Fruit fly (Drosophila melanogaster) whole organism, embryonic: ENCODE measurements around the gene CG12177.

ENCODE experiments used
- ATbp ChIP-seq: fragments of 200-800 bp; sonication (Bioruptor generic); optimal IDR thresholded peaks from 2 replicates; lab custom pipeline; 2017; ENCODE audit warnings: missing biosample characterization, mild to moderate bottlenecking, missing genetic modification characterization, missing genetic modification reagents
- Bteb2 ChIP-seq: fragments of 200-800 bp; sonication (Bioruptor generic); optimal IDR thresholded peaks from 2 replicates; lab custom pipeline; 2016; ENCODE audit warnings: missing biosample characterization, missing genetic modification characterization
- CG10543 ChIP-seq: fragments of 200-800 bp; sonication (Bioruptor generic); optimal IDR thresholded peaks from 3 replicates; lab custom pipeline; 2017; ENCODE audit warnings: missing biosample characterization, mild to moderate bottlenecking, missing genetic modification characterization, moderate library complexity
- CG11456 ChIP-seq: fragments of 200-800 bp; sonication (Bioruptor generic); IDR thresholded peaks from 3 replicates; pipeline ENCODE4 v1.3.6; 2022; ENCODE audit warnings: missing biosample characterization, missing genetic modification characterization
- CG15073 ChIP-seq: fragments of 200-800 bp; sonication (Bioruptor generic); optimal IDR thresholded peaks from 2 replicates; lab custom pipeline; 2016; ENCODE audit warnings: missing biosample characterization, missing genetic modification characterization
- CG17186 ChIP-seq: fragments of 200-800 bp; sonication (Bioruptor generic); optimal IDR thresholded peaks from 3 replicates; lab custom pipeline; 2017; ENCODE audit warnings: missing biosample characterization, missing genetic modification reagents, missing genetic modification characterization
- CG17361 ChIP-seq: fragments of 200-800 bp; sonication (Bioruptor generic); IDR thresholded peaks from 3 replicates; pipeline ENCODE4 v1.3.6; 2022; ENCODE audit warnings: missing biosample characterization, missing genetic modification characterization
- CG18011 ChIP-seq: fragments of 200-800 bp; sonication (Bioruptor generic); optimal IDR thresholded peaks from 2 replicates; lab custom pipeline; 2017; ENCODE audit warnings: missing biosample characterization, missing genetic modification characterization, mild to moderate bottlenecking, moderate library complexity, missing genotype
- CG2129 ChIP-seq: fragments of 200-800 bp; sonication (Bioruptor generic); IDR thresholded peaks from 2 replicates; pipeline ENCODE4 v1.3.6; 2022; ENCODE audit warnings: missing biosample characterization, missing genetic modification characterization; ENCODE audit not compliant: partially characterized antibody
- CG34224 ChIP-seq: fragments of 200-800 bp; sonication (Bioruptor generic); IDR thresholded peaks from 3 replicates; pipeline ENCODE4 v1.3.6; 2022; ENCODE audit warnings: missing biosample characterization, missing genetic modification characterization; ENCODE audit not compliant: partially characterized antibody
- CG3995 ChIP-seq: fragments of 200-800 bp; sonication (Bioruptor generic); optimal IDR thresholded peaks from 3 replicates; lab custom pipeline; 2016; ENCODE audit warnings: missing biosample characterization, missing genetic modification characterization
- CG6765 ChIP-seq: fragments of 200-800 bp; sonication (Bioruptor generic); optimal IDR thresholded peaks from 3 replicates; lab custom pipeline; 2017; ENCODE audit warnings: missing biosample characterization, mild to moderate bottlenecking, missing genetic modification characterization
- CG7556 ChIP-seq: fragments of 200-800 bp; sonication (Bioruptor generic); optimal IDR thresholded peaks from 2 replicates; lab custom pipeline; 2017; ENCODE audit warnings: missing biosample characterization, mild to moderate bottlenecking, missing genetic modification characterization
- CG8089 ChIP-seq: fragments of 200-800 bp; sonication (Bioruptor generic); optimal IDR thresholded peaks from 3 replicates; lab custom pipeline; 2016; ENCODE audit warnings: missing biosample characterization, missing genetic modification characterization
- CG8359 ChIP-seq: fragments of 200-800 bp; sonication (Bioruptor generic); optimal IDR thresholded peaks from 2 replicates; lab custom pipeline; 2017; ENCODE audit warnings: missing biosample characterization, mild to moderate bottlenecking, missing genetic modification characterization, borderline replicate concordance
- CG8478 ChIP-seq: fragments of >200 bp; optimal IDR thresholded peaks from 2 replicates; lab custom pipeline; 2018
- CG8944 ChIP-seq: fragments of 200-800 bp; sonication (Bioruptor generic); optimal IDR thresholded peaks from 3 replicates; lab custom pipeline; 2016; ENCODE audit warnings: missing biosample characterization, missing genetic modification characterization
- CHES-1-like ChIP-seq: fragments of 200-800 bp; sonication (Bioruptor generic); optimal IDR thresholded peaks from 2 replicates; lab custom pipeline; 2016; ENCODE audit warnings: missing biosample characterization, missing genetic modification characterization
- Dbx ChIP-seq: fragments of 200-800 bp; sonication (Bioruptor generic); IDR thresholded peaks from 3 replicates; pipeline ENCODE4 v1.3.6; 2022; ENCODE audit warnings: missing biosample characterization, missing genetic modification characterization
- Deaf1 ChIP-seq: fragments of 200-800 bp; optimal IDR thresholded peaks from 3 replicates; lab custom pipeline; 2019; ENCODE audit warnings: missing biosample characterization, mild to moderate bottlenecking, missing genetic modification characterization, moderate library complexity
- Dp ChIP-seq: fragments of 200-800 bp; sonication (Bioruptor generic); optimal IDR thresholded peaks from 2 replicates; lab custom pipeline; 2018; ENCODE audit warnings: missing biosample characterization, mild to moderate bottlenecking, missing genetic modification characterization, moderate library complexity
- Elba2 ChIP-seq: fragments of 200-800 bp; sonication (Bioruptor generic); optimal IDR thresholded peaks from 3 replicates; lab custom pipeline; 2016; ENCODE audit warnings: missing biosample characterization, missing genetic modification characterization
- H15 ChIP-seq: fragments of 200-800 bp; sonication (Bioruptor generic); IDR thresholded peaks from 3 replicates; pipeline ENCODE4 v1.3.6; 2022; ENCODE audit warnings: missing biosample characterization, missing genetic modification characterization
- HLH4C ChIP-seq: fragments of 200-800 bp; sonication (Bioruptor generic); IDR thresholded peaks from 3 replicates; pipeline ENCODE4 v1.3.6; 2022; ENCODE audit warnings: missing biosample characterization, missing genetic modification characterization; ENCODE audit not compliant: partially characterized antibody
- Hand ChIP-seq: fragments of 200-800 bp; sonication (Bioruptor generic); optimal IDR thresholded peaks from 2 replicates; lab custom pipeline; 2017; ENCODE audit warnings: mild to moderate bottlenecking, missing biosample characterization, missing genetic modification reagents, missing genetic modification characterization
- Hr3 ChIP-seq: fragments of 200-800 bp; sonication (Bioruptor generic); optimal IDR thresholded peaks from 3 replicates; lab custom pipeline; 2016; ENCODE audit warnings: missing biosample characterization, missing genetic modification characterization
- NfI ChIP-seq: fragments of 200-800 bp; sonication (Bioruptor generic); optimal IDR thresholded peaks from 3 replicates; lab custom pipeline; 2018; ENCODE audit warnings: missing biosample characterization, mild to moderate bottlenecking, missing genetic modification characterization, moderate library complexity
- Optix ChIP-seq: fragments of 200-800 bp; sonication (Bioruptor generic); IDR thresholded peaks from 3 replicates; pipeline ENCODE4 v1.3.6; 2022; ENCODE audit warnings: missing biosample characterization, missing genetic modification characterization
- Rfx ChIP-seq: fragments of 200-800 bp; sonication (Bioruptor generic); IDR thresholded peaks from 2 replicates; pipeline ENCODE4 v1.3.6; 2022; ENCODE audit warnings: missing biosample characterization, missing genetic modification characterization
- Six4 ChIP-seq: fragments of 200-800 bp; sonication (Bioruptor generic); optimal IDR thresholded peaks from 2 replicates; lab custom pipeline; 2016; ENCODE audit warnings: missing biosample characterization, missing genetic modification characterization
- Sox102F ChIP-seq: fragments of 200-800 bp; sonication (Bioruptor generic); optimal IDR thresholded peaks from 2 replicates; lab custom pipeline; 2018; ENCODE audit warnings: missing biosample characterization, mild to moderate bottlenecking, missing genetic modification characterization, moderate library complexity
- Xrp1 ChIP-seq: fragments of 200-800 bp; sonication (Bioruptor generic); IDR thresholded peaks from 2 replicates; pipeline ENCODE4 v1.3.6; 2022; ENCODE audit warnings: missing biosample characterization, missing genetic modification characterization
- YL-1 ChIP-seq: fragments of 200-800 bp; sonication (Bioruptor generic); optimal IDR thresholded peaks from 3 replicates; lab custom pipeline; 2017; ENCODE audit warnings: missing biosample characterization, mild to moderate bottlenecking, missing genetic modification characterization
- cato ChIP-seq: fragments of 200-800 bp; sonication (Bioruptor generic); optimal IDR thresholded peaks from 2 replicates; lab custom pipeline; 2016; ENCODE audit warnings: missing biosample characterization, missing genetic modification characterization, borderline replicate concordance
- gem ChIP-seq: fragments of 200-800 bp; sonication (Bioruptor generic); optimal IDR thresholded peaks from 2 replicates; lab custom pipeline; 2019; ENCODE audit warnings: missing biosample characterization, mild to moderate bottlenecking, missing genetic modification characterization, moderate library complexity
- hb ChIP-seq: fragments of 200-800 bp; sonication (Bioruptor generic); IDR thresholded peaks from 3 replicates; pipeline ENCODE4 v1.3.6; 2022; ENCODE audit warnings: missing biosample characterization, missing genetic modification characterization; ENCODE audit not compliant: partially characterized antibody
- insv ChIP-seq, 2 experiments: fragments of 200-800 bp; sonication (Bioruptor generic); optimal IDR thresholded peaks; 3 replicates each; lab custom pipeline; 2016 to 2018; ENCODE audit warnings: missing biosample characterization in 2 of 2, missing genetic modification characterization in 2 of 2
- kni ChIP-seq: fragments of 200-800 bp; sonication (Bioruptor generic); optimal IDR thresholded peaks from 3 replicates; lab custom pipeline; 2017; ENCODE audit warnings: mild to moderate bottlenecking, missing biosample characterization, missing genetic modification reagents, missing genetic modification characterization
- lilli ChIP-seq: fragments of 200-800 bp; sonication (Bioruptor generic); optimal IDR thresholded peaks from 3 replicates; lab custom pipeline; 2016; ENCODE audit warnings: missing biosample characterization, missing genetic modification characterization
- mld ChIP-seq: fragments of 200-800 bp; sonication (Bioruptor generic); IDR thresholded peaks from 3 replicates; pipeline ENCODE4 v1.3.6; 2022; ENCODE audit warnings: missing biosample characterization, missing genetic modification characterization; ENCODE audit not compliant: partially characterized antibody
- nerfin-1 ChIP-seq: fragments of 200-800 bp; sonication (Bioruptor generic); optimal IDR thresholded peaks from 3 replicates; lab custom pipeline; 2019; ENCODE audit warnings: missing biosample characterization, mild to moderate bottlenecking, missing genetic modification characterization, moderate library complexity
- odd ChIP-seq: fragments of 200-800 bp; sonication (Bioruptor generic); optimal IDR thresholded peaks from 2 replicates; lab custom pipeline; 2017; ENCODE audit warnings: missing biosample characterization, mild to moderate bottlenecking, missing genetic modification characterization
- pan ChIP-seq, 4 experiments: fragments of >200 bp in 3 of 4; fragments of 200-800 bp in 1 of 4; sonication (Bioruptor generic) in 1 of 4; optimal IDR thresholded peaks in 3 of 4; IDR thresholded peaks in 1 of 4; 2 replicates each; pipeline versions ENCODE4 v1.3.6 to Lab custom; 2017 to 2022; ENCODE audit warnings: missing biosample characterization in 2 of 4, missing genetic modification characterization in 2 of 4, mixed read lengths in 1 of 4
- pita ChIP-seq: fragments of 200-800 bp; sonication (Bioruptor generic); optimal IDR thresholded peaks from 2 replicates; lab custom pipeline; 2017; ENCODE audit warnings: missing biosample characterization, mild to moderate bottlenecking, missing genetic modification characterization
- sc ChIP-seq, 3 experiments: fragments of >200 bp in 2 of 3; fragments of 200-800 bp in 1 of 3; sonication (Bioruptor generic) in 1 of 3; optimal IDR thresholded peaks; 2 replicates in 2 of 3; 3 replicates in 1 of 3; lab custom pipeline; 2017; ENCODE audit warnings: mild to moderate bottlenecking in 1 of 3, missing biosample characterization in 1 of 3, missing genetic modification characterization in 1 of 3, missing genetic modification reagents in 1 of 3
- ssp ChIP-seq: fragments of 200-800 bp; sonication (Bioruptor generic); IDR thresholded peaks from 2 replicates; pipeline ENCODE4 v1.3.6; 2022; ENCODE audit warnings: missing biosample characterization, missing genetic modification characterization
- tap ChIP-seq: fragments of 200-800 bp; optimal IDR thresholded peaks from 3 replicates; lab custom pipeline; 2019; ENCODE audit warnings: missing biosample characterization, mild to moderate bottlenecking, missing genetic modification characterization, moderate library complexity
- trh ChIP-seq: fragments of 200-800 bp; sonication (Bioruptor generic); optimal IDR thresholded peaks from 2 replicates; lab custom pipeline; 2016; ENCODE audit warnings: missing biosample characterization, missing genetic modification characterization
- z ChIP-seq: fragments of 200-800 bp; sonication (Bioruptor generic); IDR thresholded peaks from 3 replicates; pipeline ENCODE4 v1.3.6; 2022; ENCODE audit warnings: missing biosample characterization, missing genetic modification characterization
- zen ChIP-seq: fragments of 200-800 bp; sonication (Bioruptor generic); optimal IDR thresholded peaks from 3 replicates; lab custom pipeline; 2018; ENCODE audit warnings: missing biosample characterization, mild to moderate bottlenecking, missing genetic modification characterization, moderate library complexity

Gene CG12177

DNA sequence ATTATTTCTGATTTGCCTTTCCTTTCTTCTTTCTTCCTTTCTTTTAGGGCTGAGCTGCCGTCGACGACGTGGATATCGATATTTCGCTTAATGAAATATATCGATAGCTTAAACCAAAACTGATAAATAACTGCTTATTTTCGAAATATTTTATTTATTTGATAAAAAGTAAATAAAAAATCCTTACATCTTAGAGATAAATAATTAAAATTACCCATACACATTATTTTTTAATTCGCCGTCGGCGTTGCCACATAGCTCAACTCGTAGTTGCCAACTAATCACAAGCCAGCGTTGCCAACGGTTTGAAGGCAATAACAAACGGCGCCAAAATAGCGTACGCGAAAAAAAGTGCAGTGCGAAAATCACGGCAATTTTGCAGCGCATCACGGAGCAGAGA lies 41.6 kb upstream of the CG12177 start, which contains the start of the genes Mrgn1 and mus101 (continued):
- TF ChIP-seq Elba2 (GFP tag; lab: Kevin White, UChicago): no peak
- no peak for TF ChIP-seq gem (tag; lab: Kevin White, UChicago)
- no peak for TF ChIP-seq lilli (GFP tag; lab: Kevin White, UChicago)
- TF ChIP-seq Bteb2 (GFP tag; lab: Kevin White, UChicago): no peak
- TF ChIP-seq insv (GFP tag; optimal IDR thresholded peaks at IDR 0.05; lab: Kevin White, UChicago): peak in 1 of 2 experiments; percentile 63
- TF ChIP-seq z (GFP tag; lab: Robert Waterston, UW): no peak
- TF ChIP-seq ssp (GFP tag; lab: Robert Waterston, UW): no peak
- TF ChIP-seq mld: no peak
- TF ChIP-seq Xrp1 (GFP tag; lab: Robert Waterston, UW): no peak
- TF ChIP-seq Six4: no peak
- no peak for TF ChIP-seq CG8478 (lab: Kevin White, UChicago)
- TF ChIP-seq CG8089 (GFP tag; lab: Kevin White, UChicago): no peak
- TF ChIP-seq Dp (GFP tag; lab: Kevin White, UChicago): peak; percentile 78
- no peak for TF ChIP-seq CG11456 (GFP tag; lab: Robert Waterston, UW)
- TF ChIP-seq NfI (GFP tag; lab: Kevin White, UChicago): no peak
- no peak for TF ChIP-seq ATbp
- no peak for TF ChIP-seq CG7556 (GFP tag; lab: Kevin White, UChicago)
- peak; percentile 1 for TF ChIP-seq CG17186 (GFP tag; lab: Kevin White, UChicago)
- TF ChIP-seq CG10543: no peak
- TF ChIP-seq Hr3: no peak
- no peak for TF ChIP-seq CG8944 (GFP tag; lab: Kevin White, UChicago)
- TF ChIP-seq YL-1 (GFP tag; lab: Kevin White, UChicago): peak; percentile 48
- TF ChIP-seq nerfin-1: no peak
- TF ChIP-seq trh: no peak
- TF ChIP-seq CG15073: no peak
- no peak for TF ChIP-seq Deaf1 (tag; lab: Kevin White, UChicago)
- peak; percentile 71 for TF ChIP-seq CG2129
- no peak for TF ChIP-seq CHES-1-like (GFP tag; lab: Kevin White, UChicago)
- TF ChIP-seq tap (tag; lab: Kevin White, UChicago): no peak
- peak; percentile 77 for TF ChIP-seq CG34224 (GFP tag; lab: Robert Waterston, UW)
- TF ChIP-seq zen (tag; lab: Kevin White, UChicago): peak; percentile 10
- no peak for TF ChIP-seq CG18011
- peak; percentile 59 for TF ChIP-seq CG3995 (GFP tag; lab: Kevin White, UChicago)
- TF ChIP-seq sc (optimal IDR thresholded peaks at IDR 0.05; lab: Kevin White, UChicago): no peak
- no peak for TF ChIP-seq sc (GFP tag; optimal IDR thresholded peaks at IDR 0.05; lab: Kevin White, UChicago)
- TF ChIP-seq H15 (GFP tag; lab: Robert Waterston, UW): no peak
- TF ChIP-seq CG6765 (GFP tag; lab: Kevin White, UChicago): no peak
- TF ChIP-seq odd (GFP tag; lab: Kevin White, UChicago): no peak
- no peak for TF ChIP-seq Dbx (GFP tag; lab: Robert Waterston, UW)
- no peak for TF ChIP-seq cato (GFP tag; lab: Kevin White, UChicago)
- TF ChIP-seq Rfx: no peak
- no peak for TF ChIP-seq Optix (GFP tag; lab: Robert Waterston, UW)
- TF ChIP-seq pita: no peak
- TF ChIP-seq hb: peak; percentile 80
- peak; percentile 77 for TF ChIP-seq HLH4C (GFP tag; lab: Robert Waterston, UW)
- TF ChIP-seq kni (GFP tag; lab: Kevin White, UChicago): no peak
- no peak for TF ChIP-seq CG8359 (GFP tag; lab: Kevin White, UChicago)
- TF ChIP-seq Hand (GFP tag; lab: Kevin White, UChicago): no peak
- no peak for TF ChIP-seq CG17361
- no peak for TF ChIP-seq pan (optimal IDR thresholded peaks at IDR 0.05; lab: Kevin White, UChicago)
- no peak for TF ChIP-seq pan (GFP tag; optimal IDR thresholded peaks at IDR 0.05 in 1 of 2, IDR thresholded peaks at IDR 0.05 in 1 of 2)
- TF ChIP-seq Sox102F (GFP tag; lab: Kevin White, UChicago): no peak
